Worm (Caenorhabditis elegans) whole organism, young adult: ENCODE data around the gene F21D5.3.

Experiments
- B0019.2 ChIP-seq: fragments of 200-800 bp; sonication (Bioruptor generic); conservative IDR thresholded peaks from 2 replicates; pipeline ENCODE4 v1.3.6; 2022; ENCODE audit warnings: missing genetic modification reagents, missing genetic modification characterization, missing compliant biosample characterization
- B0035.1 ChIP-seq: sonication (generic microtip); optimal IDR thresholded peaks from 2 replicates; lab custom pipeline; 2016; ENCODE audit warnings: missing genetic modification characterization, mild to moderate bottlenecking, missing compliant biosample characterization, missing genotype, missing genetic modification reagents
- B0261.1 ChIP-seq: sonication (generic microtip); optimal IDR thresholded peaks from 2 replicates; lab custom pipeline; 2016; ENCODE audit warnings: mild to moderate bottlenecking, missing genetic modification characterization, moderate library complexity, missing compliant biosample characterization
- B0336.3 ChIP-seq: fragments of 200-800 bp; sonication (Bioruptor generic); IDR thresholded peaks from 2 replicates; pipeline ENCODE4 v1.3.6; 2022; ENCODE audit warnings: missing genetic modification characterization, missing compliant biosample characterization
- D2030.7 ChIP-seq: fragments of 200-800 bp; sonication (Bioruptor generic); IDR thresholded peaks from 2 replicates; pipeline ENCODE4 v1.3.6; 2022; ENCODE audit warnings: missing genetic modification reagents, missing genetic modification characterization, missing compliant biosample characterization
- F39B2.1 ChIP-seq: fragments of 200-800 bp; sonication (Bioruptor generic); IDR thresholded peaks from 2 replicates; pipeline ENCODE4 v1.3.6; 2022; ENCODE audit warnings: missing genetic modification reagents, missing genetic modification characterization, missing compliant biosample characterization
- F52B5.7 ChIP-seq: sonication (generic microtip); optimal IDR thresholded peaks from 2 replicates; lab custom pipeline; 2016; ENCODE audit warnings: mild to moderate bottlenecking, missing genetic modification characterization, missing compliant biosample characterization
- F57A8.1 ChIP-seq: fragments of 200-800 bp; sonication (Bioruptor generic); optimal IDR thresholded peaks from 2 replicates; lab custom pipeline; 2018; ENCODE audit warnings: mild to moderate bottlenecking, missing genetic modification characterization, moderate library complexity, missing compliant biosample characterization
- Y79H2A.3 ChIP-seq: fragments of 200-800 bp; sonication (Bioruptor generic); conservative IDR thresholded peaks from 2 replicates; pipeline ENCODE4 v1.3.6; 2022; ENCODE audit warnings: missing genetic modification reagents, missing genetic modification characterization, missing compliant biosample characterization
- akir-1 ChIP-seq: fragments of 200-800 bp; sonication (Bioruptor generic); optimal IDR thresholded peaks from 2 replicates; lab custom pipeline; 2018; ENCODE audit warnings: mild to moderate bottlenecking, missing genetic modification characterization, moderate library complexity, missing compliant biosample characterization
- aptf-3 ChIP-seq: fragments of 200-800 bp; sonication (Bioruptor generic); IDR thresholded peaks from 2 replicates; pipeline ENCODE4 v1.3.6; 2022; ENCODE audit warnings: missing genetic modification characterization, missing compliant biosample characterization
- attf-6 ChIP-seq: fragments of 200-800 bp; sonication (Bioruptor generic); IDR thresholded peaks from 2 replicates; pipeline ENCODE4 v1.3.6; 2022; ENCODE audit warnings: missing genetic modification reagents, missing genetic modification characterization, missing compliant biosample characterization
- ccch-3 ChIP-seq: fragments of 200-800 bp; sonication (Bioruptor generic); optimal IDR thresholded peaks from 2 replicates; lab custom pipeline; 2018; ENCODE audit warnings: mild to moderate bottlenecking, missing genetic modification characterization, missing compliant biosample characterization
- cebp-1 ChIP-seq, 2 experiments: fragments of 200-800 bp in 1 of 2; sonication (Bioruptor generic) in 1 of 2; sonication (generic microtip) in 1 of 2; IDR thresholded peaks in 1 of 2; optimal IDR thresholded peaks in 1 of 2; 2 replicates each; pipeline versions ENCODE4 v1.3.6 to Lab custom; 2017 to 2022; ENCODE audit warnings: missing compliant biosample characterization in 2 of 2, missing genetic modification characterization in 2 of 2, mild to moderate bottlenecking in 1 of 2, missing genetic modification reagents in 1 of 2, moderate library complexity in 1 of 2
- cebp-2 ChIP-seq: fragments of 200-800 bp; sonication (Bioruptor generic); IDR thresholded peaks from 2 replicates; pipeline ENCODE4 v1.3.6; 2022; ENCODE audit warnings: missing genetic modification characterization, missing compliant biosample characterization
- ceh-58 ChIP-seq: fragments of 200-800 bp; sonication (Bioruptor generic); IDR thresholded peaks from 2 replicates; pipeline ENCODE4 v1.3.6; 2022; ENCODE audit warnings: missing genetic modification characterization, missing compliant biosample characterization
- die-1 ChIP-seq: sonication (generic microtip); optimal IDR thresholded peaks from 2 replicates; lab custom pipeline; 2016; ENCODE audit warnings: missing genotype, mild to moderate bottlenecking, missing genetic modification characterization, missing compliant biosample characterization
- dox-1 ChIP-seq: fragments of 200-800 bp; sonication (Bioruptor generic); IDR thresholded peaks from 2 replicates; pipeline ENCODE4 v1.3.6; 2022; ENCODE audit warnings: missing genetic modification reagents, missing genetic modification characterization, missing compliant biosample characterization
- dpff-1 ChIP-seq: sonication (generic microtip); optimal IDR thresholded peaks from 2 replicates; lab custom pipeline; 2017; ENCODE audit warnings: mild to moderate bottlenecking, missing genetic modification characterization, missing compliant biosample characterization
- efl-1 ChIP-seq: fragments of 150-350 bp; optimal IDR thresholded peaks from 2 replicates; lab custom pipeline; 2014; ENCODE audit warnings: missing biosample characterization, missing genetic modification reagents, missing genetic modification characterization
- egrh-3 ChIP-seq: fragments of 200-800 bp; sonication (Bioruptor generic); IDR thresholded peaks from 2 replicates; pipeline ENCODE4 v1.3.6; 2022; ENCODE audit warnings: missing genetic modification reagents, missing genetic modification characterization, missing compliant biosample characterization
- ekl-4 ChIP-seq: fragments of 200-800 bp; sonication (Bioruptor generic); IDR thresholded peaks from 2 replicates; pipeline ENCODE4 v1.3.6; 2022; ENCODE audit warnings: missing genetic modification reagents, missing genetic modification characterization, missing compliant biosample characterization
- lag-1 ChIP-seq: fragments of 200-800 bp; sonication (Bioruptor generic); IDR thresholded peaks from 2 replicates; pipeline ENCODE4 v1.3.6; 2022; ENCODE audit warnings: missing genetic modification reagents, missing genetic modification characterization, missing compliant biosample characterization
- lsl-1 ChIP-seq: fragments of 200-800 bp; sonication (Bioruptor generic); optimal IDR thresholded peaks from 2 replicates; lab custom pipeline; 2018; ENCODE audit warnings: mild to moderate bottlenecking, missing genetic modification characterization, moderate library complexity, missing compliant biosample characterization
- madf-6 ChIP-seq: fragments of 200-800 bp; sonication (Bioruptor generic); IDR thresholded peaks from 2 replicates; pipeline ENCODE4 v1.3.6; 2022; ENCODE audit warnings: missing genetic modification reagents, missing genetic modification characterization, missing compliant biosample characterization
- mes-4 ChIP-seq: sonication (generic microtip); optimal IDR thresholded peaks from 2 replicates; lab custom pipeline; 2016; ENCODE audit warnings: missing genotype, missing genetic modification characterization, missing compliant biosample characterization
- mxl-1 ChIP-seq: sonication (generic microtip); optimal IDR thresholded peaks from 2 replicates; lab custom pipeline; 2016; ENCODE audit warnings: missing genetic modification characterization, missing compliant biosample characterization
- nfya-1 ChIP-seq: sonication (generic microtip); optimal IDR thresholded peaks from 2 replicates; lab custom pipeline; 2017; ENCODE audit warnings: antibody characterized with exemption, missing compliant biosample characterization, missing genetic modification characterization, borderline replicate concordance; ENCODE audit not compliant: insufficient read depth
- nfyb-1 ChIP-seq: fragments of 200-800 bp; sonication (Bioruptor generic); IDR thresholded peaks from 2 replicates; pipeline ENCODE4 v1.3.6; 2022; ENCODE audit warnings: missing genetic modification reagents, missing genetic modification characterization, missing compliant biosample characterization
- nhr-27 ChIP-seq: fragments of 200-800 bp; sonication (Bioruptor generic); optimal IDR thresholded peaks from 2 replicates; lab custom pipeline; 2018; ENCODE audit warnings: mild to moderate bottlenecking, missing genetic modification characterization, moderate library complexity, missing compliant biosample characterization
- nhr-90 ChIP-seq: sonication (generic microtip); optimal IDR thresholded peaks from 2 replicates; lab custom pipeline; 2016; ENCODE audit warnings: missing genotype, mild to moderate bottlenecking, missing genetic modification characterization, missing compliant biosample characterization
- pha-4 ChIP-seq: fragments of 150-350 bp; sonication (generic microtip); optimal IDR thresholded peaks from 2 replicates; lab custom pipeline; 2014; ENCODE audit warnings: missing biosample characterization, missing genetic modification reagents, missing genetic modification characterization
- rcor-1 ChIP-seq: fragments of 200-800 bp; sonication (Bioruptor generic); IDR thresholded peaks from 2 replicates; pipeline ENCODE4 v1.3.6; 2022; ENCODE audit warnings: missing genetic modification reagents, missing genetic modification characterization, missing compliant biosample characterization
- snpc-1.3 ChIP-seq: sonication (generic microtip); optimal IDR thresholded peaks from 2 replicates; lab custom pipeline; 2017; ENCODE audit warnings: missing genetic modification characterization, mild to moderate bottlenecking, missing compliant biosample characterization, antibody characterized with exemption, moderate library complexity, missing genotype, missing genetic modification reagents; ENCODE audit not compliant: insufficient read depth
- snpc-4 ChIP-seq, 5 experiments: fragments of 150-350 bp in 1 of 5; sonication (generic microtip) in 4 of 5; optimal IDR thresholded peaks; 2 replicates each; lab custom pipeline; 2014 to 2018; ENCODE audit warnings: missing genetic modification characterization in 5 of 5, missing biosample characterization in 3 of 5, antibody characterized with exemption in 2 of 5, mild to moderate bottlenecking in 2 of 5, missing compliant biosample characterization in 2 of 5, missing genotype in 2 of 5, moderate library complexity in 2 of 5, missing genetic modification reagents in 1 of 5
- sptf-2 ChIP-seq: fragments of 200-800 bp; sonication (Bioruptor generic); optimal IDR thresholded peaks from 2 replicates; lab custom pipeline; 2018; ENCODE audit warnings: mild to moderate bottlenecking, missing genetic modification characterization, missing compliant biosample characterization
- tbp1 ChIP-seq: fragments of 200-800 bp; sonication (Bioruptor generic); optimal IDR thresholded peaks from 2 replicates; lab custom pipeline; 2018; ENCODE audit warnings: mild to moderate bottlenecking, missing genetic modification characterization, missing compliant biosample characterization
- xnd-1 ChIP-seq: sonication (generic microtip); optimal IDR thresholded peaks from 2 replicates; lab custom pipeline; 2016; ENCODE audit warnings: missing genotype, missing genetic modification reagents, missing genetic modification characterization, missing compliant biosample characterization
- ztf-18 ChIP-seq: sonication (generic microtip); optimal IDR thresholded peaks from 2 replicates; lab custom pipeline; 2016; ENCODE audit warnings: missing genotype, mild to moderate bottlenecking, missing genetic modification characterization, missing compliant biosample characterization
- ztf-22 ChIP-seq: fragments of 200-800 bp; sonication (Bioruptor generic); optimal IDR thresholded peaks from 2 replicates; lab custom pipeline; 2018; ENCODE audit warnings: mild to moderate bottlenecking, missing genetic modification characterization, moderate library complexity, missing compliant biosample characterization
- ztf-26 ChIP-seq: sonication (generic microtip); optimal IDR thresholded peaks from 2 replicates; lab custom pipeline; 2017; ENCODE audit warnings: missing genetic modification characterization, missing compliant biosample characterization
- ztf-3 ChIP-seq: fragments of 200-800 bp; sonication (Bioruptor generic); optimal IDR thresholded peaks from 2 replicates; lab custom pipeline; 2018; ENCODE audit warnings: mild to moderate bottlenecking, missing genetic modification characterization, missing compliant biosample characterization

The F21D5.3 gene

DNA sequence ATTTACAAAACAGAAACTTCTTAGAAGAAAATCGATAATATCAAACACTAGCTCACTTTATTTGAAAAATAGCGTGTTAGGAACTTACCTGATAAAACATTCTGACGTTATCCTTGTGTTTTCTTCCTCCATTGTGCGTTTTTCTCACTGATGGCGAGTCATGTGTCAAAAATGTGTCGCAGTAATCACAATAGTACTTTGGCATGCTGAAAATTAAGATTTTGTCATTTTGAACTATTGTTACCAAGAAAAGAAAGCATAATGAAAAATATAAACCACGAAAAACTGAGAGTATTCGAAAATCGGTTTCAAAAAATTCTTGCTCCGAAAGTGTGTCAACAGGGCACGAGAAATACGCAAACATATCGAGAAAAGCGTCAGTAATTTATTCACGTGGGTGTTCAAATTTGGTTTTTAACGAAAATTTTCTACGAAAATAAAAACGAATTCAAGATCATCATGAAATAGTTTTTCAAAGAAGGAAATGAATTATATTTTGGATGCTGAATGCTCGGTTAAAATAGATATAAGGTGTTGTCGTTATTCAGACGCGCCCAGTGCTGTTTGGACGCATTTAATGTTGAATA is 42.9 kb upstream of the F21D5.3 start, which contains the start of gene snrp-3 (continued):
- no peak for TF ChIP-seq nfya-1 (tag; lab: Kevin White, UChicago)
- 0 out of 2 replicates have a peak, but pooled peaks have one; percentile 42 for TF ChIP-seq B0336.3 (GFP tag; lab: Robert Waterston, UW)
- peak; percentile 52; the same call in 1 of the 2 replicates for TF ChIP-seq ekl-4 (GFP tag; lab: Robert Waterston, UW)
- TF ChIP-seq lag-1 (GFP tag; lab: Robert Waterston, UW) = no peak
- TF ChIP-seq mes-4 = no peak
- TF ChIP-seq snpc-4 (GFP tag; optimal IDR thresholded peaks at IDR 0.05; lab: Kevin White, UChicago) = peak; percentile 37
- peak; percentile 51 to 57 (median 55) for TF ChIP-seq snpc-4 (tag; optimal IDR thresholded peaks at IDR 0.05; lab: Kevin White, UChicago)
- TF ChIP-seq B0261.1 (tag; lab: Kevin White, UChicago) = no peak
- no peak; the same call in 1 of the 2 replicates for TF ChIP-seq dox-1 (GFP tag; lab: Robert Waterston, UW)
- TF ChIP-seq tbp1 = peak; percentile 21
- no peak for TF ChIP-seq ztf-3
- peak; percentile 71 for TF ChIP-seq D2030.7 (GFP tag; lab: Robert Waterston, UW)
- peak; percentile 65; the same call in 1 of the 2 replicates for TF ChIP-seq madf-6
- no peak for TF ChIP-seq cebp-1 (GFP tag; IDR thresholded peaks at IDR 0.05; lab: Robert Waterston, UW)
- TF ChIP-seq cebp-1 (tag; optimal IDR thresholded peaks at IDR 0.05; lab: Kevin White, UChicago) = peak; percentile 75
- TF ChIP-seq ztf-18 (tag; lab: Kevin White, UChicago) = peak; percentile 96
- TF ChIP-seq efl-1 (GFP tag; lab: Kevin White, UChicago) = peak; percentile 69
- peak; percentile 63 for TF ChIP-seq lsl-1 (GFP tag; lab: Kevin White, UChicago)
- no peak for TF ChIP-seq attf-6
- no peak for TF ChIP-seq egrh-3 (GFP tag; lab: Robert Waterston, UW)
- TF ChIP-seq nhr-90 (tag; lab: Kevin White, UChicago) = no peak
- no peak for TF ChIP-seq ztf-22 (GFP tag; lab: Kevin White, UChicago)
- no peak for TF ChIP-seq nhr-27 (tag; lab: Kevin White, UChicago)
- no peak for TF ChIP-seq ccch-3
- no peak for TF ChIP-seq ceh-58 (GFP tag; lab: Robert Waterston, UW)
- no peak for TF ChIP-seq xnd-1
- no peak for TF ChIP-seq cebp-2 (GFP tag; lab: Robert Waterston, UW)
- peak; percentile 73 for TF ChIP-seq nfyb-1
- no peak for TF ChIP-seq B0035.1
- TF ChIP-seq akir-1 (GFP tag; lab: Kevin White, UChicago) = no peak
- TF ChIP-seq F39B2.1 = no peak
- TF ChIP-seq snpc-1.3 (tag; lab: Kevin White, UChicago) = peak; percentile 59
- no peak for TF ChIP-seq B0019.2
- TF ChIP-seq mxl-1 (tag; lab: Kevin White, UChicago) = no peak
- TF ChIP-seq, all 124 proteins: peak for 42

- TF ChIP-seq efl-1 (GFP tag; lab: Kevin White, UChicago) = no peak
- TF ChIP-seq snpc-4 (GFP tag; optimal IDR thresholded peaks at IDR 0.05; lab: Kevin White, UChicago) = no peak
- no peak for TF ChIP-seq snpc-4 (tag; optimal IDR thresholded peaks at IDR 0.05; lab: Kevin White, UChicago)
- no peak for TF ChIP-seq cebp-1 (GFP tag; IDR thresholded peaks at IDR 0.05; lab: Robert Waterston, UW)
- no peak for TF ChIP-seq cebp-1 (tag; optimal IDR thresholded peaks at IDR 0.05; lab: Kevin White, UChicago)
- TF ChIP-seq F57A8.1 (GFP tag; lab: Kevin White, UChicago) = no peak
- TF ChIP-seq ztf-18 (tag; lab: Kevin White, UChicago) = peak; percentile 5
These were observed 39.1 kb upstream of the F21D5.3 start, which contains the start of the genes hst-1 and ints-6 for ce11 chrIV:8691486-8691885. Gene hst-1, minus strand, starts transcription at chrIV:8691513. Gene ints-6, plus strand, starts transcription at chrIV:8691745.

ce11 chrIV:8697436-8697835 is 33.2 kb upstream of the F21D5.3 start, which contains the start of gene ttll-11:
Gene ttll-11, plus strand, starts transcription at chrIV:8697736.
- no peak for TF ChIP-seq pha-4
- no peak for TF ChIP-seq rcor-1 (GFP tag; lab: Robert Waterston, UW)
- no peak for TF ChIP-seq aptf-3
- no peak for TF ChIP-seq F52B5.7 (tag; lab: Kevin White, UChicago)
- TF ChIP-seq ztf-3 = no peak
- no peak for TF ChIP-seq dpff-1
- TF ChIP-seq ztf-26 = no peak
- no peak for TF ChIP-seq die-1 (tag; lab: Kevin White, UChicago)
- no peak for TF ChIP-seq Y79H2A.3 (GFP tag; lab: Robert Waterston, UW)
- no peak for TF ChIP-seq sptf-2 (GFP tag; lab: Kevin White, UChicago)
- TF ChIP-seq, all 124 proteins: peak for 0
